Fruit fly (Drosophila melanogaster): ENCODE data around the gene pb.

- TF ChIP-seq usp (GFP tag; optimal IDR thresholded peaks at IDR 0.05): no peak
- TF ChIP-seq Dll (optimal IDR thresholded peaks at IDR 0.05): no peak
- TF ChIP-seq CG8478 (optimal IDR thresholded peaks at IDR 0.05): peak; percentile 48
Observed at dm6 chr3R:6741400-6741959, 383 bp downstream of the pb start.

All from whole organism.